Worm (Caenorhabditis elegans): ENCODE measurements around the gene hst-6.

DNA sequence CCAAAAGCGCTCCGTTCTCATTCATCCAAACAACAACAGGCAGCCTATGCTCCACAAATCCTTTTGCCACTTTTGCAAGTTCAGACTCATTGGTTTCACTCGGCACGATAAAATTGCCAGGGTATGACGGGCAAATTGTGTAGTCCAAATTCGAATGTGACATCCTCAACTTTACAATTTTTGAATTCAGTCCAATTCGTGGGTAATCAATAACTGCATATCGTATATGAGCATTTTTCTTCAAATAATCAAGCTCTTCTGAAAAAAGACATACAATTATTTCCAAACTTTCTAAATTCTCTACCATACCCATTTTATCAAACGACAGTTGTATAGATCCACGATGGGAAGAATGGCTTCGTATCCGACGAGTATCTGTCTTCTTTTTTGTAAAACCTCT, 37.1 kb upstream of the hst-6 start:
- TF ChIP-seq daf-19 (GFP tag; conservative IDR thresholded peaks at IDR 0.05) (no peak), ces-1 (GFP tag; optimal IDR thresholded peaks at IDR 0.05) (no peak), R02D3.7 (tag; optimal IDR thresholded peaks at IDR 0.05) (no peak), egl-27 (tag; optimal IDR thresholded peaks at IDR 0.05) (no peak), nhr-10 (tag; optimal IDR thresholded peaks at IDR 0.05) (no peak)

All from whole organism, L4 larva.